5 worm cellular contexts compared by ENCODE assay signal in genomic region chrIV:5582267-5582666, ce11.
TF ChIP-seq lines count a peak whose summit lies in the region.

No protein-coding gene starts in this region.

TF ChIP-seq in whole organism, L1 larva, 84 proteins besides CTCF, POLR2A, EP300 and RAD21 (continues in another document):
- TF ChIP-seq mep-1 (tag; optimal IDR thresholded peaks at IDR 0.05; lab: Kevin White, UChicago) (peak; percentile 7), nhr-28 (tag; optimal IDR thresholded peaks at IDR 0.05; lab: Kevin White, UChicago) (no peak), skn-1 (tag; optimal IDR thresholded peaks at IDR 0.05; lab: Kevin White, UChicago) (no peak), lin-14 (GFP tag; optimal IDR thresholded peaks at IDR 0.05; lab: Kevin White, UChicago) (peak; percentile 77), nhr-19 (GFP tag; conservative IDR thresholded peaks at IDR 0.05; lab: Robert Waterston, UW) (no peak), jun-1 (tag; optimal IDR thresholded peaks at IDR 0.05; lab: Kevin White, UChicago) (peak; percentile 10), hlh-4 (tag; optimal IDR thresholded peaks at IDR 0.05; lab: Kevin White, UChicago) (no peak), zip-4 (GFP tag; optimal IDR thresholded peaks at IDR 0.05; lab: Kevin White, UChicago) (no peak), fkh-8 (tag; optimal IDR thresholded peaks at IDR 0.05; lab: Kevin White, UChicago) (peak; percentile 83), ceh-88 (GFP tag; IDR thresholded peaks at IDR 0.05; lab: Robert Waterston, UW) (no peak), tlp-1 (tag; optimal IDR thresholded peaks at IDR 0.05; lab: Kevin White, UChicago) (no peak), snu-23 (GFP tag; optimal IDR thresholded peaks at IDR 0.05; lab: Kevin White, UChicago) (peak; percentile 46), unc-86 (tag; optimal IDR thresholded peaks at IDR 0.05; lab: Kevin White, UChicago) (peak; percentile 17), C04F5.9 (tag; optimal IDR thresholded peaks at IDR 0.05; lab: Kevin White, UChicago) (no peak), nhr-76 (tag; optimal IDR thresholded peaks at IDR 0.05; lab: Kevin White, UChicago) (no peak), Y116A8C.19 (tag; optimal IDR thresholded peaks at IDR 0.05; lab: Kevin White, UChicago; ENCODE audit: borderline replicate concordance) (no peak), unc-62 (GFP tag; optimal IDR thresholded peaks at IDR 0.05; lab: Kevin White, UChicago) (no peak), lin-39 (tag; optimal IDR thresholded peaks at IDR 0.05; lab: Kevin White, UChicago) (no peak), lsy-2 (tag; optimal IDR thresholded peaks at IDR 0.05; lab: Kevin White, UChicago) (peak in 1 of 2 experiments; percentile 46)

TF ChIP-seq in whole organism, L2 larva, 48 proteins besides CTCF, POLR2A, EP300 and RAD21 (continues in another document):
- no peak for TF ChIP-seq lin-39 (tag; optimal IDR thresholded peaks at IDR 0.05; lab: Kevin White, UChicago)
- no peak for TF ChIP-seq nhr-11 (tag; optimal IDR thresholded peaks at IDR 0.05; lab: Kevin White, UChicago)
- TF ChIP-seq ama-1 (optimal IDR thresholded peaks at IDR 0.05; lab: Kevin White, UChicago) = peak; percentile 14
- no peak for TF ChIP-seq aly-2 (tag; optimal IDR thresholded peaks at IDR 0.05; lab: Kevin White, UChicago)
- peak; percentile 27 for TF ChIP-seq nhr-6 (tag; optimal IDR thresholded peaks at IDR 0.05; lab: Kevin White, UChicago)
- TF ChIP-seq Y55F3AM.14 (GFP tag; optimal IDR thresholded peaks at IDR 0.05; lab: Kevin White, UChicago) = peak; percentile 71
- peak; percentile 40 for TF ChIP-seq nhr-25 (tag; optimal IDR thresholded peaks at IDR 0.05; lab: Kevin White, UChicago)
- peak; percentile 37 for TF ChIP-seq sem-4 (tag; optimal IDR thresholded peaks at IDR 0.05; lab: Kevin White, UChicago)
- no peak for TF ChIP-seq elt-3 (tag; optimal IDR thresholded peaks at IDR 0.05; lab: Kevin White, UChicago)
- TF ChIP-seq zag-1 (tag; optimal IDR thresholded peaks at IDR 0.05; lab: Kevin White, UChicago) = peak; percentile 28
- TF ChIP-seq crh-2 (tag; optimal IDR thresholded peaks at IDR 0.05; lab: Kevin White, UChicago) = peak; percentile 86
- no peak for TF ChIP-seq unc-62 (GFP tag; optimal IDR thresholded peaks at IDR 0.05; lab: Kevin White, UChicago)
- peak in 1 of 2 experiments; percentile 64 for TF ChIP-seq lsy-2 (tag; optimal IDR thresholded peaks at IDR 0.05; lab: Kevin White, UChicago)
- peak; percentile 72 for TF ChIP-seq C34F6.9 (tag; optimal IDR thresholded peaks at IDR 0.05; lab: Kevin White, UChicago)
- TF ChIP-seq nhr-10 (tag; optimal IDR thresholded peaks at IDR 0.05; lab: Kevin White, UChicago) = no peak
- no peak for TF ChIP-seq mab-5 (tag; optimal IDR thresholded peaks at IDR 0.05; lab: Kevin White, UChicago)
- TF ChIP-seq nhr-237 (tag; optimal IDR thresholded peaks at IDR 0.05; lab: Kevin White, UChicago) = no peak
- peak; percentile 72 for TF ChIP-seq F13H6.1 (tag; optimal IDR thresholded peaks at IDR 0.05; lab: Kevin White, UChicago)
- TF ChIP-seq alr-1 (tag; optimal IDR thresholded peaks at IDR 0.05; lab: Kevin White, UChicago) = no peak

TF ChIP-seq in whole organism, L3 larva, 47 proteins besides CTCF, POLR2A, EP300 and RAD21:
- no peak for TF ChIP-seq mdl-1 (tag; optimal IDR thresholded peaks at IDR 0.05; lab: Kevin White, UChicago)
- peak; percentile 19 for TF ChIP-seq pha-4 (tag; optimal IDR thresholded peaks at IDR 0.05; lab: Kevin White, UChicago)
- TF ChIP-seq daf-12 (tag; optimal IDR thresholded peaks at IDR 0.05; lab: Kevin White, UChicago) = no peak
- peak; percentile 6 for TF ChIP-seq nhr-43 (tag; optimal IDR thresholded peaks at IDR 0.05; lab: Kevin White, UChicago; ENCODE audit: poor library complexity, severe bottlenecking)
- TF ChIP-seq elt-1 (tag; optimal IDR thresholded peaks at IDR 0.05; lab: Kevin White, UChicago) = peak; percentile 3
- peak; percentile 13 for TF ChIP-seq lin-15B (tag; optimal IDR thresholded peaks at IDR 0.05; lab: Kevin White, UChicago)
- peak; percentile 43 for TF ChIP-seq elt-2 (tag; optimal IDR thresholded peaks at IDR 0.05; lab: Kevin White, UChicago)
- TF ChIP-seq lin-39 (tag; optimal IDR thresholded peaks at IDR 0.05; lab: Kevin White, UChicago) = peak; percentile 35
- TF ChIP-seq nfya-1 (tag; optimal IDR thresholded peaks at IDR 0.05; lab: Kevin White, UChicago; ENCODE audit: insufficient read depth) = peak; percentile 77
- TF ChIP-seq hmg-11 (tag; optimal IDR thresholded peaks at IDR 0.05; lab: Kevin White, UChicago) = peak; percentile 74
- no peak for TF ChIP-seq skn-1 (tag; optimal IDR thresholded peaks at IDR 0.05; lab: Kevin White, UChicago)
- peak; percentile 38 for TF ChIP-seq jun-1 (tag; optimal IDR thresholded peaks at IDR 0.05; lab: Kevin White, UChicago)
- peak; percentile 78 for TF ChIP-seq pqm-1 (tag; optimal IDR thresholded peaks at IDR 0.05; lab: Kevin White, UChicago)
- TF ChIP-seq tbx-2 (tag; optimal IDR thresholded peaks at IDR 0.05; lab: Kevin White, UChicago) = no peak

TF ChIP-seq in whole organism, L4 larva, 104 proteins besides CTCF, POLR2A, EP300 and RAD21 (continues in another document):
- TF ChIP-seq F49E8.2 (tag; optimal IDR thresholded peaks at IDR 0.05; lab: Kevin White, UChicago; ENCODE audit: borderline replicate concordance) (no peak), spr-3 (GFP tag; optimal IDR thresholded peaks at IDR 0.05; lab: Kevin White, UChicago) (no peak), nhr-102 (tag; optimal IDR thresholded peaks at IDR 0.05; lab: Kevin White, UChicago) (no peak), Y48G9A.11 (GFP tag; IDR thresholded peaks at IDR 0.05; lab: Robert Waterston, UW) (no peak), nhr-11 (tag; optimal IDR thresholded peaks at IDR 0.05; lab: Kevin White, UChicago) (peak; percentile 62), ama-1 (optimal IDR thresholded peaks at IDR 0.05; lab: Kevin White, UChicago) (no peak), hlh-30 (tag; optimal IDR thresholded peaks at IDR 0.05; lab: Kevin White, UChicago; ENCODE audit: insufficient read depth) (peak; percentile 88), ceh-44 (GFP tag; IDR thresholded peaks at IDR 0.05; lab: Robert Waterston, UW) (no peak), hmg-1.1 (GFP tag; IDR thresholded peaks at IDR 0.05; lab: Robert Waterston, UW) (peak; percentile 69), lin-13 (GFP tag; optimal IDR thresholded peaks at IDR 0.05; lab: Kevin White, UChicago) (no peak), aha-1 (tag; lab: Kevin White, UChicago) (peak; percentile 97), nhr-28 (tag; optimal IDR thresholded peaks at IDR 0.05; lab: Kevin White, UChicago) (peak; percentile 81), mes-2 (tag; optimal IDR thresholded peaks at IDR 0.05; lab: Kevin White, UChicago; ENCODE audit: poor library complexity, severe bottlenecking) (no peak), daf-8 (GFP tag; IDR thresholded peaks at IDR 0.05; lab: Robert Waterston, UW) (no peak), madf-9 (GFP tag; conservative IDR thresholded peaks at IDR 0.05; lab: Robert Waterston, UW) (no peak), tra-1 (GFP tag; IDR thresholded peaks at IDR 0.05; lab: Robert Waterston, UW) (0 out of 2 replicates have a peak, but pooled peaks have one; percentile 36), unc-62 (GFP tag; optimal IDR thresholded peaks at IDR 0.05 in 1 of 2; lab: Kevin White, UChicago) (peak in 1 of 2 experiments; percentile 70), unc-62 (tag; optimal IDR thresholded peaks at IDR 0.05; lab: Kevin White, UChicago) (no peak), daf-19 (GFP tag; conservative IDR thresholded peaks at IDR 0.05; lab: Robert Waterston, UW) (no peak), mxl-3 (GFP tag; optimal IDR thresholded peaks at IDR 0.05; lab: Kevin White, UChicago) (peak; percentile 67), pqm-1 (tag; optimal IDR thresholded peaks at IDR 0.05; lab: Kevin White, UChicago) (peak; percentile 43), nhr-42 (GFP tag; IDR thresholded peaks at IDR 0.05; lab: Robert Waterston, UW) (no peak), cey-2 (tag; optimal IDR thresholded peaks at IDR 0.05; lab: Kevin White, UChicago; ENCODE audit: borderline replicate concordance, insufficient read depth) (no peak)

TF ChIP-seq in whole organism, young adult, 124 proteins besides CTCF, POLR2A, EP300 and RAD21:
- TF ChIP-seq ceh-27 (GFP tag; optimal IDR thresholded peaks at IDR 0.05; lab: Kevin White, UChicago) = peak; percentile 58
- no peak for TF ChIP-seq B0035.1 (tag; optimal IDR thresholded peaks at IDR 0.05; lab: Kevin White, UChicago)
- TF ChIP-seq lin-35 (GFP tag; optimal IDR thresholded peaks at IDR 0.05; lab: Kevin White, UChicago) = no peak
- TF ChIP-seq K12H6.12 (tag; optimal IDR thresholded peaks at IDR 0.05; lab: Kevin White, UChicago) = peak; percentile 69
- no peak; the same call in 1 of the 2 replicates for TF ChIP-seq K11D2.4 (GFP tag; IDR thresholded peaks at IDR 0.05; lab: Robert Waterston, UW)
- TF ChIP-seq chd-7 (tag; optimal IDR thresholded peaks at IDR 0.05; lab: Kevin White, UChicago) = no peak
- no peak for TF ChIP-seq egrh-3 (GFP tag; IDR thresholded peaks at IDR 0.05; lab: Robert Waterston, UW)
- TF ChIP-seq ZK185.1 (tag; optimal IDR thresholded peaks at IDR 0.05; lab: Kevin White, UChicago; ENCODE audit: poor library complexity, severe bottlenecking) = peak; percentile 20
- TF ChIP-seq pha-4 (tag; optimal IDR thresholded peaks at IDR 0.05; lab: Kevin White, UChicago) = no peak
- peak; percentile 17 for TF ChIP-seq lin-40 (tag; optimal IDR thresholded peaks at IDR 0.05; lab: Kevin White, UChicago)
- peak; percentile 57 for TF ChIP-seq nhr-80 (tag; optimal IDR thresholded peaks at IDR 0.05; lab: Kevin White, UChicago)
- TF ChIP-seq zim-3 (tag; optimal IDR thresholded peaks at IDR 0.05; lab: Kevin White, UChicago) = no peak
- TF ChIP-seq hmg-1.2 (GFP tag; IDR thresholded peaks at IDR 0.05; lab: Robert Waterston, UW) = peak; percentile 65; the same call in 1 of the 2 replicates
- TF ChIP-seq tbp1 (GFP tag; optimal IDR thresholded peaks at IDR 0.05; lab: Kevin White, UChicago) = peak; percentile 27
TF ChIP-seq in whole organism, young adult: peak in this region for 7.
